Fruit fly (Drosophila melanogaster) whole organism, embryonic: ENCODE measurements around the gene CG2889.

ENCODE experiments used
- ATbp ChIP-seq: fragments of 200-800 bp; sonication (Bioruptor generic); optimal IDR thresholded peaks from 2 replicates; lab custom pipeline; 2017; ENCODE audit warnings: missing biosample characterization, mild to moderate bottlenecking, missing genetic modification characterization, missing genetic modification reagents
- Atf6 ChIP-seq: fragments of 200-800 bp; sonication (Bioruptor generic); IDR thresholded peaks from 2 replicates; pipeline ENCODE4 v1.3.6; 2022; ENCODE audit warnings: missing biosample characterization, missing genetic modification characterization
- Blimp-1 ChIP-seq: fragments of 200-800 bp; sonication (Bioruptor generic); optimal IDR thresholded peaks from 3 replicates; lab custom pipeline; 2018; ENCODE audit warnings: missing biosample characterization, missing genetic modification characterization, mild to moderate bottlenecking, moderate library complexity, missing genetic modification reagents
- C15 ChIP-seq: fragments of 200-800 bp; sonication (Bioruptor generic); IDR thresholded peaks from 3 replicates; pipeline ENCODE4 v1.3.6; 2022; ENCODE audit warnings: missing biosample characterization, missing genetic modification characterization
- CG10654 ChIP-seq: fragments of 200-800 bp; sonication (Bioruptor generic); optimal IDR thresholded peaks from 2 replicates; lab custom pipeline; 2016; ENCODE audit warnings: missing biosample characterization, missing genetic modification characterization
- CG11504 ChIP-seq: fragments of 200-800 bp; sonication (Bioruptor generic); optimal IDR thresholded peaks from 3 replicates; lab custom pipeline; 2019; ENCODE audit warnings: missing biosample characterization, mild to moderate bottlenecking, missing genetic modification characterization, moderate library complexity
- CG11695 ChIP-seq: fragments of 200-800 bp; sonication (Bioruptor generic); IDR thresholded peaks from 3 replicates; pipeline ENCODE4 v1.3.6; 2022; ENCODE audit warnings: missing biosample characterization, missing genetic modification characterization
- CG14710 ChIP-seq: fragments of 200-800 bp; sonication (Bioruptor generic); optimal IDR thresholded peaks from 3 replicates; lab custom pipeline; 2019; ENCODE audit warnings: missing biosample characterization, mild to moderate bottlenecking, missing genetic modification characterization, moderate library complexity
- CG15269 ChIP-seq: fragments of 200-800 bp; sonication (Bioruptor generic); optimal IDR thresholded peaks from 2 replicates; lab custom pipeline; 2018; ENCODE audit warnings: missing biosample characterization, mild to moderate bottlenecking, missing genetic modification characterization, moderate library complexity
- CG1603 ChIP-seq: fragments of 200-800 bp; sonication (Bioruptor generic); optimal IDR thresholded peaks from 2 replicates; lab custom pipeline; 2019; ENCODE audit warnings: missing biosample characterization, mild to moderate bottlenecking, missing genetic modification characterization, moderate library complexity
- CG17361 ChIP-seq: fragments of 200-800 bp; sonication (Bioruptor generic); IDR thresholded peaks from 3 replicates; pipeline ENCODE4 v1.3.6; 2022; ENCODE audit warnings: missing biosample characterization, missing genetic modification characterization
- CG17568 ChIP-seq: fragments of 200-800 bp; sonication (Bioruptor generic); optimal IDR thresholded peaks from 2 replicates; lab custom pipeline; 2018; ENCODE audit warnings: missing biosample characterization, mild to moderate bottlenecking, missing genetic modification characterization, moderate library complexity
- CG18262 ChIP-seq: fragments of 200-800 bp; optimal IDR thresholded peaks from 3 replicates; lab custom pipeline; 2019; ENCODE audit warnings: missing biosample characterization, mild to moderate bottlenecking, missing genetic modification characterization, moderate library complexity
- CG18599 ChIP-seq: fragments of 200-800 bp; sonication (Bioruptor generic); optimal IDR thresholded peaks from 3 replicates; lab custom pipeline; 2017; ENCODE audit warnings: missing biosample characterization, missing genetic modification characterization, mild to moderate bottlenecking, moderate library complexity, missing genetic modification reagents
- CG2129 ChIP-seq: fragments of 200-800 bp; sonication (Bioruptor generic); IDR thresholded peaks from 2 replicates; pipeline ENCODE4 v1.3.6; 2022; ENCODE audit warnings: missing biosample characterization, missing genetic modification characterization; ENCODE audit not compliant: partially characterized antibody
- CG2199 ChIP-seq: fragments of 200-800 bp; sonication (Bioruptor generic); IDR thresholded peaks from 3 replicates; pipeline ENCODE4 v1.3.6; 2022; ENCODE audit warnings: missing biosample characterization, missing genetic modification characterization
- CG30020 ChIP-seq: fragments of 200-800 bp; optimal IDR thresholded peaks from 2 replicates; lab custom pipeline; 2019; ENCODE audit warnings: missing biosample characterization, mild to moderate bottlenecking, missing genetic modification characterization, moderate library complexity
- CG31365 ChIP-seq: fragments of 200-800 bp; sonication (Bioruptor generic); optimal IDR thresholded peaks from 2 replicates; lab custom pipeline; 2018; ENCODE audit warnings: missing biosample characterization, mild to moderate bottlenecking, missing genetic modification characterization
- CG3281 ChIP-seq: fragments of 200-800 bp; sonication (Bioruptor generic); optimal IDR thresholded peaks from 3 replicates; lab custom pipeline; 2017; ENCODE audit warnings: missing biosample characterization, mild to moderate bottlenecking, missing genetic modification characterization
- CG42726 ChIP-seq: fragments of 200-800 bp; sonication (Bioruptor generic); IDR thresholded peaks from 2 replicates; pipeline ENCODE4 v1.3.6; 2022; ENCODE audit warnings: missing biosample characterization, missing genetic modification characterization; ENCODE audit not compliant: partially characterized antibody
- CG6689 ChIP-seq: fragments of 200-800 bp; sonication (Bioruptor generic); IDR thresholded peaks from 2 replicates; pipeline ENCODE4 v1.3.6; 2022; ENCODE audit warnings: missing biosample characterization, missing genetic modification characterization
- CG6791 ChIP-seq: fragments of 200-800 bp; sonication (Bioruptor generic); IDR thresholded peaks from 3 replicates; pipeline ENCODE4 v1.3.6; 2022; ENCODE audit warnings: missing biosample characterization, missing genetic modification characterization; ENCODE audit not compliant: partially characterized antibody
- CG6813 ChIP-seq: fragments of 200-800 bp; sonication (Bioruptor generic); optimal IDR thresholded peaks from 2 replicates; lab custom pipeline; 2017; ENCODE audit warnings: missing biosample characterization, missing genetic modification characterization, mild to moderate bottlenecking, moderate library complexity, missing genetic modification reagents
- CG8089 ChIP-seq: fragments of 200-800 bp; sonication (Bioruptor generic); optimal IDR thresholded peaks from 3 replicates; lab custom pipeline; 2016; ENCODE audit warnings: missing biosample characterization, missing genetic modification characterization
- CG8388 ChIP-seq: fragments of 200-800 bp; sonication (Bioruptor generic); optimal IDR thresholded peaks from 2 replicates; lab custom pipeline; 2019; ENCODE audit warnings: missing biosample characterization, mild to moderate bottlenecking, missing genetic modification characterization, moderate library complexity
- CoRest ChIP-seq: fragments of 200-800 bp; sonication (Bioruptor generic); optimal IDR thresholded peaks from 3 replicates; lab custom pipeline; 2018; ENCODE audit warnings: missing biosample characterization, mild to moderate bottlenecking, missing genetic modification characterization, moderate library complexity
- D19B ChIP-seq: fragments of 200-800 bp; sonication (Bioruptor generic); optimal IDR thresholded peaks from 2 replicates; lab custom pipeline; 2017; ENCODE audit warnings: missing biosample characterization, mild to moderate bottlenecking, missing genetic modification characterization
- Dll ChIP-seq: fragments of 200-800 bp; sonication (Bioruptor generic); IDR thresholded peaks from 4 replicates; pipeline ENCODE4 v1.3.6; 2022; ENCODE audit warnings: missing biosample characterization, missing genetic modification characterization; ENCODE audit not compliant: partially characterized antibody
- Elba2 ChIP-seq: fragments of 200-800 bp; sonication (Bioruptor generic); optimal IDR thresholded peaks from 3 replicates; lab custom pipeline; 2016; ENCODE audit warnings: missing biosample characterization, missing genetic modification characterization
- GATAe ChIP-seq: fragments of 200-800 bp; sonication (Bioruptor generic); conservative IDR thresholded peaks from 2 replicates; pipeline ENCODE4 v1.3.6; 2022; ENCODE audit warnings: missing biosample characterization, missing genetic modification characterization
- Hsf ChIP-seq: fragments of 200-800 bp; sonication (Bioruptor generic); optimal IDR thresholded peaks from 3 replicates; lab custom pipeline; 2016; ENCODE audit warnings: missing biosample characterization, missing genetic modification characterization
- MBD-R2 ChIP-seq: fragments of 200-800 bp; sonication (Bioruptor generic); IDR thresholded peaks from 2 replicates; pipeline ENCODE4 v1.3.6; 2022; ENCODE audit warnings: missing biosample characterization, missing genetic modification characterization
- Myb ChIP-seq: fragments of 200-800 bp; sonication (Bioruptor generic); optimal IDR thresholded peaks from 2 replicates; lab custom pipeline; 2016; ENCODE audit warnings: missing biosample characterization, missing genetic modification characterization
- NFAT ChIP-seq: fragments of 200-800 bp; sonication (Bioruptor generic); IDR thresholded peaks from 2 replicates; pipeline ENCODE4 v1.3.6; 2022; ENCODE audit warnings: missing biosample characterization, missing genetic modification characterization
- NfI ChIP-seq: fragments of 200-800 bp; sonication (Bioruptor generic); optimal IDR thresholded peaks from 3 replicates; lab custom pipeline; 2018; ENCODE audit warnings: missing biosample characterization, mild to moderate bottlenecking, missing genetic modification characterization, moderate library complexity
- Oaz ChIP-seq: fragments of 200-800 bp; sonication (Bioruptor generic); IDR thresholded peaks from 2 replicates; pipeline ENCODE4 v1.3.6; 2022; ENCODE audit warnings: missing biosample characterization, missing genetic modification characterization
- Rx ChIP-seq: fragments of 200-800 bp; sonication (Bioruptor generic); IDR thresholded peaks from 2 replicates; pipeline ENCODE4 v1.3.6; 2022; ENCODE audit warnings: missing biosample characterization, missing genetic modification characterization
- Sin3A ChIP-seq: fragments of >200 bp; optimal IDR thresholded peaks from 2 replicates; lab custom pipeline; 2018
- ab ChIP-seq: fragments of 200-800 bp; sonication (Bioruptor generic); optimal IDR thresholded peaks from 2 replicates; lab custom pipeline; 2016; ENCODE audit warnings: missing biosample characterization, missing genetic modification characterization
- dan ChIP-seq: fragments of 200-800 bp; sonication (Bioruptor generic); IDR thresholded peaks from 2 replicates; pipeline ENCODE4 v1.3.6; 2022; ENCODE audit warnings: missing biosample characterization, missing genetic modification characterization
- dpn ChIP-seq, 2 experiments: fragments of 200-800 bp; sonication (Bioruptor generic); optimal IDR thresholded peaks; 3 replicates each; lab custom pipeline; 2016; ENCODE audit warnings: missing biosample characterization in 2 of 2, missing genetic modification characterization in 2 of 2
- en ChIP-seq: fragments of 200-800 bp; sonication (Bioruptor generic); optimal IDR thresholded peaks from 2 replicates; lab custom pipeline; 2016; ENCODE audit warnings: missing biosample characterization, missing genetic modification characterization
- eve ChIP-seq, 2 experiments: fragments of >200 bp; optimal IDR thresholded peaks; 2 replicates each; lab custom pipeline; 2017; ENCODE audit warnings: missing biosample characterization in 2 of 2, missing genetic modification characterization in 2 of 2
- lab ChIP-seq: fragments of 200-800 bp; sonication (Bioruptor generic); optimal IDR thresholded peaks from 3 replicates; lab custom pipeline; 2017; ENCODE audit warnings: missing biosample characterization, missing genetic modification characterization, mild to moderate bottlenecking, moderate library complexity, missing genetic modification reagents
- pita ChIP-seq: fragments of 200-800 bp; sonication (Bioruptor generic); optimal IDR thresholded peaks from 2 replicates; lab custom pipeline; 2017; ENCODE audit warnings: missing biosample characterization, mild to moderate bottlenecking, missing genetic modification characterization
- schlank ChIP-seq: fragments of 200-800 bp; sonication (Bioruptor generic); optimal IDR thresholded peaks from 2 replicates; lab custom pipeline; 2018; ENCODE audit warnings: missing biosample characterization, mild to moderate bottlenecking, missing genetic modification characterization
- sens-2 ChIP-seq: fragments of 200-800 bp; sonication (Bioruptor generic); IDR thresholded peaks from 2 replicates; pipeline ENCODE4 v1.3.6; 2022; ENCODE audit warnings: missing biosample characterization, missing genetic modification characterization
- shn ChIP-seq: fragments of 200-800 bp; sonication (Bioruptor generic); optimal IDR thresholded peaks from 3 replicates; lab custom pipeline; 2016; ENCODE audit warnings: missing biosample characterization, missing genetic modification characterization
- sim ChIP-seq: fragments of 200-800 bp; sonication (Bioruptor generic); IDR thresholded peaks from 2 replicates; pipeline ENCODE4 v1.3.6; 2022; ENCODE audit warnings: missing biosample characterization, missing genetic modification characterization
- sisA ChIP-seq: fragments of 200-800 bp; sonication (Bioruptor generic); IDR thresholded peaks from 2 replicates; pipeline ENCODE4 v1.3.6; 2022; ENCODE audit warnings: missing biosample characterization, missing genetic modification characterization
- ssp ChIP-seq: fragments of 200-800 bp; sonication (Bioruptor generic); IDR thresholded peaks from 2 replicates; pipeline ENCODE4 v1.3.6; 2022; ENCODE audit warnings: missing biosample characterization, missing genetic modification characterization
- zfh1 ChIP-seq: fragments of 200-800 bp; sonication (Bioruptor generic); IDR thresholded peaks from 3 replicates; pipeline ENCODE4 v1.3.6; 2022; ENCODE audit warnings: missing biosample characterization, missing genetic modification characterization

CG2889 gene

dm6 chrX:10513611-10514010, 39.9 kb downstream of the CG2889 start (continued):
- TF ChIP-seq CG30020 (tag; lab: Kevin White, UChicago) (no peak), CG1603 (tag; lab: Kevin White, UChicago) (peak; percentile 15), dpn (GFP tag; optimal IDR thresholded peaks at IDR 0.05; lab: Kevin White, UChicago) (no peak), lab (peak; percentile 39), zfh1 (GFP tag; lab: Robert Waterston, UW) (0 out of 3 replicates have a peak, but pooled peaks have one; percentile 17), Sin3A (no peak), pita (no peak), CG6813 (GFP tag; lab: Kevin White, UChicago) (no peak), CG3281 (GFP tag; lab: Kevin White, UChicago) (no peak), CG17568 (GFP tag; lab: Kevin White, UChicago) (no peak), CG6791 (GFP tag; lab: Robert Waterston, UW) (no peak), CG42726 (GFP tag; lab: Robert Waterston, UW) (no peak), CG2199 (GFP tag; lab: Robert Waterston, UW) (no peak), Blimp-1 (GFP tag; lab: Kevin White, UChicago) (peak; percentile 33), Rx (GFP tag; lab: Robert Waterston, UW) (no peak), CG18262 (tag; lab: Kevin White, UChicago) (peak; percentile 30), CG8089 (GFP tag; lab: Kevin White, UChicago) (no peak), MBD-R2 (GFP tag; lab: Robert Waterston, UW) (no peak), CG18599 (GFP tag; lab: Kevin White, UChicago) (peak; percentile 27), C15 (GFP tag; lab: Robert Waterston, UW) (no peak), en (GFP tag; lab: Kevin White, UChicago) (no peak), CG11504 (tag; lab: Kevin White, UChicago) (peak; percentile 46), ATbp (GFP tag; lab: Kevin White, UChicago) (peak; percentile 30), sisA (GFP tag; lab: Robert Waterston, UW) (peak; percentile 7; the same call in 1 of the 2 replicates), CG8388 (GFP tag; lab: Kevin White, UChicago) (no peak), CG6689 (no peak), Atf6 (GFP tag; lab: Robert Waterston, UW) (no peak), CG11695 (GFP tag; lab: Robert Waterston, UW) (no peak), eve (GFP tag; optimal IDR thresholded peaks at IDR 0.05; lab: Kevin White, UChicago) (peak in 1 of 2 experiments; percentile 50), CG2129 (GFP tag; lab: Robert Waterston, UW) (no peak), GATAe (GFP tag; lab: Robert Waterston, UW) (no peak), NFAT (GFP tag; lab: Robert Waterston, UW) (no peak), Myb (GFP tag; lab: Kevin White, UChicago) (no peak), ssp (GFP tag; lab: Robert Waterston, UW) (no peak), Oaz (GFP tag; lab: Robert Waterston, UW) (no peak), CG17361 (GFP tag; lab: Robert Waterston, UW) (0 out of 3 replicates have a peak, but pooled peaks have one; percentile 19), CG15269 (no peak), Dll (GFP tag; lab: Robert Waterston, UW) (no peak)

dm6 chrX:10514850-10515249, 41.1 kb downstream of the CG2889 start:
- TF ChIP-seq CG14710 (tag; lab: Kevin White, UChicago), result no peak
- TF ChIP-seq sens-2 (GFP tag; lab: Robert Waterston, UW), result no peak
- TF ChIP-seq ab (GFP tag; lab: Kevin White, UChicago), result no peak
- TF ChIP-seq shn (GFP tag; lab: Kevin White, UChicago), result no peak
- TF ChIP-seq CG10654 (GFP tag; lab: Kevin White, UChicago), result no peak
- no peak for TF ChIP-seq dan (GFP tag; lab: Robert Waterston, UW)
- no peak for TF ChIP-seq CG31365
- TF ChIP-seq Hsf (GFP tag; lab: Kevin White, UChicago), result no peak
- no peak for TF ChIP-seq CoRest (tag; lab: Kevin White, UChicago)
- no peak for TF ChIP-seq Elba2 (GFP tag; lab: Kevin White, UChicago)
- no peak for TF ChIP-seq D19B (GFP tag; lab: Kevin White, UChicago)
- no peak for TF ChIP-seq sim (GFP tag; lab: Robert Waterston, UW)
- TF ChIP-seq schlank (tag; lab: Kevin White, UChicago), result no peak
- TF ChIP-seq NfI, result no peak
